Worm (Caenorhabditis elegans): ENCODE measurements around the gene F10D7.11.

- no peak for TF ChIP-seq nhr-237 (tag; optimal IDR thresholded peaks at IDR 0.05)
- no peak for TF ChIP-seq nhr-12 (tag; optimal IDR thresholded peaks at IDR 0.05)
- no peak for TF ChIP-seq blmp-1 (tag; optimal IDR thresholded peaks at IDR 0.05; ENCODE audit: insufficient read depth)
- no peak for TF ChIP-seq ztf-11 (tag; optimal IDR thresholded peaks at IDR 0.05)
- TF ChIP-seq elt-3 (tag; optimal IDR thresholded peaks at IDR 0.05): no peak
- no peak for TF ChIP-seq nhr-10 (tag; optimal IDR thresholded peaks at IDR 0.05)
- no peak for TF ChIP-seq C34F6.9 (tag; optimal IDR thresholded peaks at IDR 0.05)
- no peak for TF ChIP-seq unc-62 (GFP tag; optimal IDR thresholded peaks at IDR 0.05)
- TF ChIP-seq egl-27 (tag; optimal IDR thresholded peaks at IDR 0.05): no peak
These were observed 6.9 kb downstream of the F10D7.11 start for ce11 chrX:17369514-17369913.
